Fruit fly (Drosophila melanogaster): ENCODE results near the gene GATAe.

Gene GATAe

DNA sequence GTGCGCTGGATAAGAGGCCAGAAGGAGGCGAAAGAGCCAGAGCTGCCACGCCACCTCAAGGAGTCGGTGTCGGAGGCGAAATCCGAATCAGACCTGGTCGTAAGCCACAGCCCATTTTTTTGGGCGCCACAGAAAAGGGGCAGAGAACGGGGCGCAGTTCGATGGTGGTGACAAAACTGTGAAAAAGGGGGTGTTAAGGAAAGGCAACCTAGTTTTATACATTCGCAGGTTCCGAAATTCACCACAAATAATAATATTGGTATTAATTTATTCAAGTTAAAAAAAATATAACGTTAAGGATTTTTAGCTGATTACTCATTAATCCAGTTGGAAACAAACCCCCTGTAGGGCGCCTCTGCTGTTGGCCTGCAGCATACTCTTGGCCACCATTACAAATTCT, 14.7 kb downstream of the GATAe start:
- TF ChIP-seq CG13204 (GFP tag; optimal IDR thresholded peaks at IDR 0.05): no peak
- TF ChIP-seq CG14655 (GFP tag; optimal IDR thresholded peaks at IDR 0.05): peak; percentile 21

DNA sequence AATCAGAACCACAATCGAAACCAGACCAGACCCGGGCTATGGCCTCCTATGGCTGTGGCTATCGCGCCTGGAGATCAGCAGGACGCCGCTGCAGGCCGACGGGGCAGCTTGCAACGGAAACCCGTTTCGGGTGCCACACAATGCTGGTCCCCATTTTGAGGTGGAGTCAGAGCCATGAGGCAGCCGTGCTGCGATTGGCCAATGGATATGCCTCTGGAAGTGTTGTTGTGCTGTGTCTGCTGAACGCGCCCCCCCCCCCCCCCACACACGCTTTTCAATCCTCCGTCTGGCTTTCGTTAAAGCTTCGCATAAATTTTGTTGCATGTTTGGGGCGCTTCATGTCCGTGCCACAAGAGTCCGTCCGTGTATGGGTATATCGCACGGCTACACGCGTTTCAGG, 15.2 kb downstream of the GATAe start:
- TF ChIP-seq CG4496 (GFP tag; IDR thresholded peaks at IDR 0.05) (0 out of 3 replicates have a peak, but pooled peaks have one; percentile 10), CG10348 (GFP tag; IDR thresholded peaks at IDR 0.05) (no peak)

DNA sequence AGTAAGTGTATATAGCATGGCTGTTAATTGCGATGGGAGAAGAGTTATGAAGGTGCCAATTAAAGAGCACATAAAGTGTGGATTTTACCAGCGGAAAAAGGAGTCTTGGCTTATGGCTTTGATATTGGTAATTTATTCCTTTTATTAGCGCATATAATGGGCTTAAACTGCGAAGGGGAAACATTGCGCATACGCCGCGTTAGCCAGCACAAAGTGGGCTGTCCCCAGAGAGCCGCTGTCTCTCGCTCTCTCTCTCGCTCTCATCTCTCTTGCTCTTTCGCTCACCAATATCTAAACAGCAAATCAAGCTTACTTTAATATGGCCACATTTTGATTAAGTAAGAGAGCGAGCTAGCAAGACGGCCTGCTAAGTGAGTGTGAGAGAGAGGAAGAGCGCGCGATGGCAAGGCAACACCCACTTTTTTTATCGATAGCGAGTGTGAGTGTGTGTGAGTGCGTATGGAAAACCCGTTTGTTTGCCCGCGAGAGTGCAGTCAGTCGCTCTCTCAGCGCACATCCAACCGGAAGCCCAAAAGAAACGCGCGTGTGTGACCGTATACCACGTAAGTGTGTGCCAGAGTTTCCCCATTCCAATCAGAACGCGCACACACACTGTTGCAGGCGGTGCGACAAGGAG, 16.8 kb downstream of the GATAe start, which contains the start of gene pnr:
Gene pnr, plus strand, starts transcription at position 493 of the 637 bp plus-strand sequence.
- no peak for TF ChIP-seq CG8159 (tag; optimal IDR thresholded peaks at IDR 0.05)
- TF ChIP-seq CG13204 (GFP tag; optimal IDR thresholded peaks at IDR 0.05): no peak
- no peak for TF ChIP-seq CG34367 (tag; optimal IDR thresholded peaks at IDR 0.05)
- no peak for TF ChIP-seq CG15710 (tag; optimal IDR thresholded peaks at IDR 0.05)
- no peak for TF ChIP-seq CG9948 (tag; optimal IDR thresholded peaks at IDR 0.05)
- TF ChIP-seq CG12605 (GFP tag; IDR thresholded peaks at IDR 0.05): no peak
- TF ChIP-seq gl (tag; optimal IDR thresholded peaks at IDR 0.05): peak; percentile 14
- no peak for TF ChIP-seq CG17806 (tag; optimal IDR thresholded peaks at IDR 0.05)
- TF ChIP-seq fd96Ca (GFP tag; IDR thresholded peaks at IDR 0.05): 0 out of 3 replicates have a peak, but pooled peaks have one; percentile 29
- no peak for TF ChIP-seq CG8301 (tag; optimal IDR thresholded peaks at IDR 0.05)
- no peak for TF ChIP-seq CG4496 (GFP tag; IDR thresholded peaks at IDR 0.05)
- TF ChIP-seq Pif1B (GFP tag; optimal IDR thresholded peaks at IDR 0.05): no peak
- TF ChIP-seq rn (GFP tag; IDR thresholded peaks at IDR 0.05): 0 out of 2 replicates have a peak, but pooled peaks have one; percentile 27
- TF ChIP-seq Ets98B (GFP tag; IDR thresholded peaks at IDR 0.05): no peak
- TF ChIP-seq CG32121 (GFP tag; IDR thresholded peaks at IDR 0.05): peak; percentile 33; the same call in 1 of the 2 replicates
- TF ChIP-seq Snoo (tag; optimal IDR thresholded peaks at IDR 0.05): no peak
- no peak for TF ChIP-seq CG14655 (GFP tag; optimal IDR thresholded peaks at IDR 0.05)
- TF ChIP-seq EcR (GFP tag; optimal IDR thresholded peaks at IDR 0.05): peak; percentile 20

DNA sequence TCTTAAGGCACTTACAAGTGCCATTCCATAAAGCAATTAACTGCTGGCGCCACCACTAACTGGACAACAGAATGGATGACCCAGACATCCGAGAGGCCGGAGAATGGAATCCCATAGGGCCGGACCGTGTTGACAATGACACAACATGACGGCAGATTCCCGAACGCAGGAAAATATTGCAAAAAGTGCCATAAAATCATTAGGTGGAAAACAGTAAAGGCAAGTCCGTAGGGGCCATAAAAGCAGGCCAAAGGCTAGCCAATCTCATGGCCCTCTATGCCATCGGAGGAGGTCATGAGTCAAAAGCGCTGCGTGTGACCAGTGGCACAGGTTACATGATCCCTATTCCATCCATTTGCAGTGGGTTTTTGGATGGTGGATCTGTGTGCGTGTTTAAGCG, 19.7 kb downstream of the GATAe start:
- no peak for TF ChIP-seq EcR (GFP tag; optimal IDR thresholded peaks at IDR 0.05)
- no peak for TF ChIP-seq D1 (tag; optimal IDR thresholded peaks at IDR 0.05)
- TF ChIP-seq CG9948 (tag; optimal IDR thresholded peaks at IDR 0.05): no peak
- TF ChIP-seq gl (tag; optimal IDR thresholded peaks at IDR 0.05): no peak
- no peak for TF ChIP-seq CG15710 (tag; optimal IDR thresholded peaks at IDR 0.05)
- TF ChIP-seq rn (GFP tag; IDR thresholded peaks at IDR 0.05): no peak
- TF ChIP-seq CG14655 (GFP tag; optimal IDR thresholded peaks at IDR 0.05): no peak
- TF ChIP-seq CG10348 (GFP tag; IDR thresholded peaks at IDR 0.05): no peak
- no peak for TF ChIP-seq Snoo (tag; optimal IDR thresholded peaks at IDR 0.05)
- TF ChIP-seq CG12605 (GFP tag; IDR thresholded peaks at IDR 0.05): no peak
- TF ChIP-seq CG13204 (GFP tag; optimal IDR thresholded peaks at IDR 0.05): no peak
- no peak for TF ChIP-seq fd96Ca (GFP tag; IDR thresholded peaks at IDR 0.05)
- no peak for TF ChIP-seq Pif1A (GFP tag; optimal IDR thresholded peaks at IDR 0.05)
- TF ChIP-seq CG17806 (tag; optimal IDR thresholded peaks at IDR 0.05): no peak
- no peak for TF ChIP-seq Ets98B (GFP tag; IDR thresholded peaks at IDR 0.05)
- TF ChIP-seq CG8301 (tag; optimal IDR thresholded peaks at IDR 0.05): no peak
- TF ChIP-seq CG4496 (GFP tag; IDR thresholded peaks at IDR 0.05): no peak

DNA sequence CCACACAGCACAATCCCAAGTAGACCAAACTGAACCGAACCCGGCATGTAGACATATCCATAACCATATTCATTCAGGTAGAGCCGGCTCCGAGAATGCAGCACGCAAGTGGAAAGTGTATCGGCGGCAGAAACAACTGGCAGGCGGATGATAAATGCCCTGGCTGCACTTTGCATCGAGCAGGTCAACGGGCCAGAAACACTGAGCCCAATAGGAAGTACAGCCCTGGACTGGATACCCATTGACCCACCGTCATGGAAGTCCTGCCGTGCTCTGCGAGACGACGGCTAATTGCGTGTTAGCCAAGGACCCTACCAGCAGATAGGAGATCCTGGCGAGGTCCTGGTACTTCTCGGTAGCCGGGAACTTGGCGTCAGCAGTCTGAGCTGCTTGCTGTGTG, 20.7 kb downstream of the GATAe start:
- TF ChIP-seq CG8159 (tag; optimal IDR thresholded peaks at IDR 0.05) (no peak), Ets98B (GFP tag; IDR thresholded peaks at IDR 0.05) (no peak), Pif1A (GFP tag; optimal IDR thresholded peaks at IDR 0.05) (no peak), CG12605 (GFP tag; IDR thresholded peaks at IDR 0.05) (no peak), CG32121 (GFP tag; IDR thresholded peaks at IDR 0.05) (no peak), CG13204 (GFP tag; optimal IDR thresholded peaks at IDR 0.05) (no peak), EcR (GFP tag; optimal IDR thresholded peaks at IDR 0.05) (no peak), CG8301 (tag; optimal IDR thresholded peaks at IDR 0.05) (no peak), Snoo (tag; optimal IDR thresholded peaks at IDR 0.05) (no peak), rn (GFP tag; IDR thresholded peaks at IDR 0.05) (no peak), CG14655 (GFP tag; optimal IDR thresholded peaks at IDR 0.05) (no peak), CG10348 (GFP tag; IDR thresholded peaks at IDR 0.05) (no peak), CG17806 (tag; optimal IDR thresholded peaks at IDR 0.05) (no peak), CG4496 (GFP tag; IDR thresholded peaks at IDR 0.05) (no peak), CG34367 (tag; optimal IDR thresholded peaks at IDR 0.05) (no peak), CG15710 (tag; optimal IDR thresholded peaks at IDR 0.05) (no peak), gl (tag; optimal IDR thresholded peaks at IDR 0.05) (no peak), D1 (tag; optimal IDR thresholded peaks at IDR 0.05) (no peak), Pif1B (GFP tag; optimal IDR thresholded peaks at IDR 0.05) (no peak)

DNA sequence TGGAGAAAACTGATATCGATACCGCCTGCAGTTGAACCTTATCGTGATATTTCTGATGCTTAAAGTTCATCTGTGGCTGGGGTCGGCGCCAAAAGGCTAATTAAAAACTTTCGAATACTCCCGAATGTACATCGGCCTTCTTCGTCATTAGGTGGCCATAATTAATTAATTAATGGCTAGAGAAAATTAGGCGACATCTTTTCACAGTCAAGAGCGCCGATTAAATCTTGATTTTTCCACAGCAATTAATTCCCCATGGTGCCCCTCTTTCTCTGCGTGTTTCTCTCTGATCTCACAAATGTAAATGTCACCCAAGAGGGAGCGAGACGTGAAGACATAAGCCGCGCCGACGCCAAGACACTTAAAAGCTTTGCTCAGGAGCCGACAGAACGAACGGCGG, 21.5 kb downstream of the GATAe start:
- TF ChIP-seq CG15710 (tag; optimal IDR thresholded peaks at IDR 0.05) (no peak), CG12605 (GFP tag; IDR thresholded peaks at IDR 0.05) (no peak)

DNA sequence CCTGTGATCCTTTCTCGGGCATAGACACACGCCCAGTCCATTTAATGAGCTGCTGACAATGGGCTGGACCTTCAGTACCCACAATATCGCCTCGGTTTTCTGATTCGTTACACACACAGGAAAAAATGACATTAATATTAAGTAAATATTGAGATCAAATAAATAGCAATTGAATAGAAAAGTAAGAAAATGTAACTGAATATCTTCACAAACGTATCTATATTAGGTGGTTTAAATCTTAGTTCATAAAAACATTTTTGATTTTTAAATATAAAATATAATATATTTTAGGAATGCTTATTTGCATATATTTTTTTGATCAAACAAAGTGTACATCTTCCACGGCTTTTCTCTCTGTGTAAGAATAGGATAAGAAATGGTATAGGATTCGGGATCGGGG, 24.8 kb downstream of the GATAe start:
- TF ChIP-seq Ets98B (GFP tag; IDR thresholded peaks at IDR 0.05) (no peak), CG12605 (GFP tag; IDR thresholded peaks at IDR 0.05) (no peak), CG10348 (GFP tag; IDR thresholded peaks at IDR 0.05) (no peak), D1 (tag; optimal IDR thresholded peaks at IDR 0.05) (no peak), CG8159 (tag; optimal IDR thresholded peaks at IDR 0.05) (no peak), CG15710 (tag; optimal IDR thresholded peaks at IDR 0.05) (no peak), CG34367 (tag; optimal IDR thresholded peaks at IDR 0.05) (no peak), EcR (GFP tag; optimal IDR thresholded peaks at IDR 0.05) (no peak), CG17806 (tag; optimal IDR thresholded peaks at IDR 0.05) (no peak), CG4496 (GFP tag; IDR thresholded peaks at IDR 0.05) (no peak), gl (tag; optimal IDR thresholded peaks at IDR 0.05) (no peak), CG14655 (GFP tag; optimal IDR thresholded peaks at IDR 0.05) (no peak), fd96Ca (GFP tag; IDR thresholded peaks at IDR 0.05) (no peak)
